Fruit fly (Drosophila melanogaster) whole organism, wandering third instar larva: ENCODE measurements around the gene CG31178.

Experiments used
- CrebA ChIP-seq: fragments of 200-800 bp; sonication (Bioruptor generic); optimal IDR thresholded peaks from 2 replicates; lab custom pipeline; 2016; ENCODE audit warnings: missing biosample characterization, mild to moderate bottlenecking, missing genetic modification characterization, borderline replicate concordance
- Dfd ChIP-seq: fragments of >200 bp; optimal IDR thresholded peaks from 2 replicates; lab custom pipeline; 2017; ENCODE audit warnings: missing biosample characterization, missing genetic modification characterization
- Hr78 ChIP-seq: fragments of >200 bp; optimal IDR thresholded peaks from 2 replicates; lab custom pipeline; 2017; ENCODE audit warnings: missing biosample characterization, missing genetic modification characterization
- foxo ChIP-seq, 2 experiments: fragments of 200-800 bp; sonication (Bioruptor generic); optimal IDR thresholded peaks; 2 replicates in 1 of 2; 3 replicates in 1 of 2; lab custom pipeline; 2016 to 2017; ENCODE audit warnings: missing biosample characterization in 2 of 2, missing genetic modification characterization in 2 of 2
- jim ChIP-seq: fragments of 175-275, 200-325 bp; sonication (Bioruptor generic); optimal IDR thresholded peaks from 2 replicates; lab custom pipeline; 2016; ENCODE audit warnings: missing biosample characterization, mild to moderate bottlenecking, missing genetic modification characterization
- lola ChIP-seq: fragments of >200 bp; optimal IDR thresholded peaks from 2 replicates; lab custom pipeline; 2017; ENCODE audit warnings: missing biosample characterization, missing genetic modification characterization

DNA sequence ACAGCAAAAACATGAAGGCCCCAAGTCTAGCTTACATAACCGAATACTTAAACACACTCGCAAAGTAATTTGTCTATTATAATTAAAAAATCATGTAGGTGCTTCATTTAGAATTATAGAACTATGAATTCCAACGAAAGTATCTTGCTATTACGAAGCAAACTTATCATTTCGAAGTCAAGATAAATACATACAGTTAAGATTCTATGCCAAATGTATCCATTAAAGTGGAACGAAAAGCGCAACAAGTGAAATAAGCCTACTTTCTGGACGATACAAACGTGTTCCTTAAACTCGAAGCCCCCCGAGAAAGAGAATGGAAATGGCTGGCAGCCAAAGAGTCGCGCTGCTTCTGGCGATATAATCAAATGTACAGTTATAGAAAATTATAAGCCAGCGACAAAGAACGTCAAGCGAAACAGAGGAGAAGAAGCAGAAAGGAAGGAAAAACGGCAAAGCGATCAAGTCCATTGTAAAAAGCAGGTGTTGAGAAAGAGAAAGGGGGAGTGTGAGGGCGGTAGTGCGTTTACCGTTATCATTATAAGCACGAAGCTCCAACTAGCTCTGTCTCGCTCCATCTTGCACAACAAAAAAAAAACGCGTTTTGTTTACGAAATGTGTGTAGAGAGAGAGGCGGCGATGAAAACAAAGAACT, 20.8 kb upstream of the CG31178 start:
- no peak for TF ChIP-seq foxo (GFP tag; optimal IDR thresholded peaks at IDR 0.05; lab: Kevin White, UChicago)
- TF ChIP-seq CrebA (GFP tag; lab: Kevin White, UChicago), result no peak
- no peak for TF ChIP-seq Dfd (GFP tag; lab: Kevin White, UChicago)
- no peak for TF ChIP-seq Hr78 (GFP tag; lab: Kevin White, UChicago)
- no peak for TF ChIP-seq lola
- TF ChIP-seq jim (GFP tag; lab: Kevin White, UChicago), result no peak
